Fruit fly (Drosophila melanogaster) ovary, adult (tissue): ENCODE results near the gene EloB.

Source experiments
- CG17801 ChIP-seq: fragments of 200-800 bp; optimal IDR thresholded peaks from 2 replicates; lab custom pipeline; 2019; ENCODE audit warnings: missing biosample characterization, mild to moderate bottlenecking, missing genetic modification characterization, moderate library complexity; ENCODE audit not compliant: partially characterized antibody

The EloB gene

DNA sequence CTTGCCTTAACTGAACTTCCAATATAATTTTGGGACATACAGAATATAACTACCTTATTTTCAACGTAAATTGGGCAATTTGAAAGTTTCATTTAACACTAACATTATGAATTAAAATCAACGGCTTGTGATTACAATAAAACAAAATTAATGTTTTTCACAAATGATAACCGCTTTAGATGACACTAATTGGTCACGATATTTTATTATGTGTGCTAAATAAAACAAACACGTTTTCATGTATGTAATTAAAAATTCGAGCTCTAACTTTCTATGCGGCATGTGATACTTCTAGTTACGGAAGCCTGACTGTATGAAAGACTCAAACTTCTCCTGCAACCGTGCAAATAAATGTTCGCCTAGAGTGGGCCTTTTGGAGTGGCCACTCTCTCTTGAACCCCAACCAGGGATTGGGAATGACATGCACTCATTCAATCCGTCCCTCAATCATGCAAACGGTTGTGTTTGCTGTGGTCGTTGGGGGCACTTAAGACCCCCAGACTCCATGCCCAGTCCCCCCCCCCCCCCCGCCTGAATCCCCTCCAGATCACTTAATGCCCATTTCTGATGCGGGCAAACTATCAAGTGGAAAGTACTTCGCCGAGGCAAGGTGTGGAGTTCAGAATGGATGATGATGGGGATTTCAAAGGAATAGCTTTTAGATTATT, 15.6 kb upstream of the EloB start:
- TF ChIP-seq CG17801 (GFP tag; lab: Kevin White, UChicago): no peak

DNA sequence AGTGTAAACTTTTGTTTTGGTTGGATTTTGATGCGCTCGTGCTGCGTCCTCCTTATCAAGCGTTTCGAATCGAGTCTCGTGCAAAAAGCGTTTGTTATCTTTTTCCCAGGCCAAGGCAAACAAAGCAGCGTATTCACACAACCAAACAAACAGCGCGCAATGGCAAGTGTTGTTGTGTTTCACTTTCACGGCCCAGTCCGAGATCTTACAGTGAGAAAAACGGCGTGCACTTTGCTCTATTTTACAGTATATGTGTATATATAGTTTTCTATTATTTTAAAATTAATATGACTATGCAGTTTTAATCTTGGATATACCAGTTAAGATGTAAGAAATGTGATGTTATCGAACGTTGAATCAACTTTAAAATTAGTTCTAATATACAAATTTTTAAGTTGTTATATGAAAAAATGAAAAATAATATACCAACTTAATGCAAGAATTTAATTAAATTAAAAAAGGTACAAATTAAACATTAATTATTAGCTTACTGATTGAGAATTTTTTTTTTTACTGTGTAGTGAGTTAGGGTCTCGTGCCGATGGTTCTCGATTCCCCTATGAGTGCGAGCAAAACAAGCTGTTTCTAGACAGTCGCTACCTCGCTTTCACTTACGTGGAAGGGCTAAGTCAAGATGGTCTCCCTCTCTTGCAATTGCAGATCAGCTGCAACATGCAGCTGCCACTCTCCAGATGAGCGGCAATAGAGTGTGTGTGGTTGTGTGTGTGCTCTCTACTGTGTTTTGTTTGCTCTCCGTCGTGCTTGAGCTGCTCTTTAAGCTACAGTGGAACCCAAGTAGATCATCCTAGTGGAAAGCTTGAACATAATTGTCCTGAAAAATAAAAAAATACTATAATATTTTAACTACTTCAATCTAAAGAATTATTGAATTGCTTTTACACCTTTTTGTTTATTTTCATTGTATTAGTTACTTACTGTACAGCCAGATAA, 14.8 kb upstream of the EloB start:
- TF ChIP-seq CG17801 (GFP tag; lab: Kevin White, UChicago): peak; percentile 89

DNA sequence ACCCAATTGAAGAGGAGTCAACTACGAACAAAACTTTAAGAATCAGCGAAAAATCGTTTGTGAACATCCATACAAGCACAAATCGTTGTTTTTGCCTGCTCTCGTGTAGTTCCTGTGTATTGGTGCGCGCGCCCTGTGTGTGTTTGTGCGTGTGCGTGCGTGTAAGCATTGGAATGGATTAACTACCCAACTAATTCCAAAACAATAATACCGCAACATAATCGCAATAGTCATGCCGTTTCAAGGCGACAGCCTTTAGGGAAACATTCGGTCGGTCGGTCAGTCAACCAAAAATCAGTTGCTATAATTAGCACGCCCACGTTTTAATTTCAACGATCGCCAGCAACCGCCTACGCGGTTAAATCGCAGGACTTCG, 13.8 kb upstream of the EloB start:
- no peak for TF ChIP-seq CG17801 (GFP tag; lab: Kevin White, UChicago)

DNA sequence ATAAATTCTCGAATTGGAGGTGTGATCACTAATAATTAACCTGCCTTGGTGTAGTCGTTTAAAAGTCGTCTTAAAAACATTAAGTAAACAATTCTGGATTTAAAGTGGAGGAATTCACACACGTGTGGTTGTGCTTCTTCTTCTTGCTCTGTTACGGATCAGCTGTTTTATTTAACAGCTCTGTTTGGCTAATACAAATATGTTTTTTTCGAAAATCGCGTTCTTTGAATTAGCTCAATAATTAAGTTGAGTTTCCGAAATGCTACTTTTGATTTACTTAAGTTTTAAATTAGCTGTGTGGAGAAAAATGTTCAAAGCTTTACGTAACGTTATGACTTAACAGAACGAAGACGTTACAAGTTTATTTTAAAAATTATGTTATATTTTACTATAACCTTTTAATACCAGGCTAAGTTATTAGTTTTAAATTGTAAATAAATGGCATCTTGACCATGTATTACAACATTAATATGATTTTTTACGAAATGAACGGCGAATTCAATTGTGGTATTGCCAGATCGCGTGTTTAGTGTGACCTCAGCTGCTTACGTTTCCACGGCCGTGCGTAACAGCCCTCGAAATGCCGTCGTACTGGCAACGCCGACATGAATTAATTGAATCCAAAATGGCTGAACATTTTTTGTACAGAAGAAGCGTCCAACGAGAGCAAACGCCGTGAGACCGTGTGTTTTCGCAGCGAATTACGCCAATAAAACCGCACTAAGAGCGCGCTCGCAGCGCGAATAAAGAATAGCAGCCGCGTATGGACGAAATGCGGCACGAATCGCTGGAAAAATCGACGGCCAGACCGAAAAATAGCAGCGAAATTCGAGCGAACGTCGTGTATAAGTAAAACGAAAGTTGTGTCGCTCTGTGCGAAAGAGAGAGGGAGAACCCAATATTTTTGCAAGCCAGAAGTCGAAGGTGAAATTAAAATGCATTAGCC, 13.1 kb upstream of the EloB start, which contains the start of the genes Pus1 and bon:
Gene Pus1, minus strand, starts transcription at position 155 of the 946 bp plus-strand sequence.
Gene bon, plus strand, starts transcription at position 623 of the 946 bp plus-strand sequence.
- peak; percentile 35 for TF ChIP-seq CG17801 (GFP tag; lab: Kevin White, UChicago)

DNA sequence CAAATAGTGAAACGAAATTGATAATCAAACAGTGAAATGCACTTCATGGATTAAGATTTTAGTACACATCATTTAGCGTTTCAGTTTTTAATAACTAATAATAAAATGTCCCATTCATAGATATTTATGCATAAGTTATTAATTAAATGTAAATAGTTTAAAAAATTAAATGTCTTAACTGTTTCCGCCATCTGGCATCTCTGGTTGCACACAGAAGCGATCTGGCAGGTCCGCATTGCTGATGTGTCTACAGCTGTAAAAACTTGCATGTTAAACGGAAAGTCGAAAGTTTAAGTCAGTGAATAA, 8.8 kb upstream of the EloB start, which contains the start of gene Srp72:
Gene Srp72, plus strand, starts transcription at position 232 of the 306 bp plus-strand sequence.
- peak; percentile 67 for TF ChIP-seq CG17801 (GFP tag; lab: Kevin White, UChicago)

DNA sequence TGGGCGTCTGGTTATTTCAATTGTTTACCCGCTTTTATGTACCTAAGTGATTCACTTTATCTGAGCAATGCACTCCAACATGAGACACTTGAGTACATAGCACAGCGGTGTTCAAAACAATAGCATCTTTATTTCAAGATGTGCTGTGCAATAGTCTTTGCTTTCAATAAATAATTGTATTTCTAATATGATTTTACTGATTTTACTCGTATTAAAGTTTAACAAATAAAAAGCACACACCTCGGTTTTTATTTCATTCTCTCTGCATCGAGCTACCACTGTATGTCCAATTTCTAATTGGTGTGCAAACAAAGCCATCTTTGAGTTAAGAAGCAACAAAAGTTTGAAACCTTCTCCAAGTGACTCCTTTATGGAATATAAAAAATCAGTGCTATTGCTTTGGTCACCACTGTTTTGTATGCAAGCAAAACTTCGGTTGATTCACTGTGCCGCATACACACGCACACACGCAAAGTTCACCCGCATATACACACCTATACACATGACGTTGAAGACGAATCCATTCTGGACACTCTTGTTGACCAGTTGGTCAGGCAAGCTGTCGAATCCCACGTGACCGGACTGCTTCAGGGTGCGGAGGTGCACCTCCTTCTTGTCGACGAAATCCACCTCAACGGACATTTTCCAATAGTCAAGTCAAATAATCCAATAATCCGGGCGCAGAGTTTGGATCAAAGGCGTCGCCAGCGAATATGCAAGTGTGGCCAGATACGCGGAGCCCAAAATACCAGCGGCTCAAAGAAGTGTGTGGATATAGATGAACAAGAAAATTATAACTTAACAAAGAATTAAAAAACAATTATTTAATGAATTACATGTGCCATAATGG, 8.2 kb upstream of the EloB start, which contains the start of gene Septin2:
Gene Septin2, minus strand, starts transcription at position 727 of the 850 bp plus-strand sequence.
- TF ChIP-seq CG17801 (GFP tag; lab: Kevin White, UChicago): peak; percentile 65

DNA sequence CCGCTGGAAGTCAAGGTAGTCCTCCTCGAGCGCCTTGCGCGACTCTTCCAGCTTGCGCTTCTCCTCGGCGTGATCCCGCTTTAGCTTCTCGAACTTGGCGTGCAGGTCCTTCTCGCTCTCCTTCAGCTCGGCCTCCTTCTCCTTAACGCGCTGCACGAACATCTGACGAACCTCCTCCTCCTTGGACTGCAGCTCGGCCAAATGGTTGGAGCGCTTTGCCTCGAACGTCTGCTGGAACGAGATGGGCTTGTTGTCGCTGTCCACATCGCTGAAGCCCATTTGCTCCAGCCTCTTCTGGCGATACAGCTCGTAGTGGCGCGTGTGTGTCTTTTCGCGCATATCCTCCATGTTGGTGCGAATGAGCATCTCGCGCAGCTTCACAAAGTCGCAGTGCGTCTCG, 6.8 kb upstream of the EloB start:
- TF ChIP-seq CG17801 (GFP tag; lab: Kevin White, UChicago): no peak

DNA sequence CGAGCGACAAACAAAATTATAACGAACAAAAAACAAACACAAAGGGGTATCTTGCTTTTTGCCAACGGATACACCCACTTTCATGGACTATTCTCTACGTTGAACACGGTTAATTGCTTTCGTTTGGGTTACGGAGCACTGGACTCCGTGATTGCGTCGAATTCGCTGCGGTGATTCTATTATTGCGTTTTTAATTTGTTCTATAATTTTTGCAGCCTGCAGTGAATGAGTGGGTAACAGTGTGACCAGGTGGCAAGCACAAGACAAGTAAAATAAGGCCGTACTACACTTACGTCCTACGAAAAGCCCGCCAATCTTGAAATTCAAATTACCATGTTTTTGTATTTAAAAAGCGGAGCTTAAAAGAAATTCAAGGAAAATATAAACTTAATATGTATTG, 5.9 kb upstream of the EloB start, which contains the start of gene CG16953:
Gene CG16953, minus strand, starts transcription at position 268 of the 400 bp plus-strand sequence.
- TF ChIP-seq CG17801 (GFP tag; lab: Kevin White, UChicago): peak; percentile 40

DNA sequence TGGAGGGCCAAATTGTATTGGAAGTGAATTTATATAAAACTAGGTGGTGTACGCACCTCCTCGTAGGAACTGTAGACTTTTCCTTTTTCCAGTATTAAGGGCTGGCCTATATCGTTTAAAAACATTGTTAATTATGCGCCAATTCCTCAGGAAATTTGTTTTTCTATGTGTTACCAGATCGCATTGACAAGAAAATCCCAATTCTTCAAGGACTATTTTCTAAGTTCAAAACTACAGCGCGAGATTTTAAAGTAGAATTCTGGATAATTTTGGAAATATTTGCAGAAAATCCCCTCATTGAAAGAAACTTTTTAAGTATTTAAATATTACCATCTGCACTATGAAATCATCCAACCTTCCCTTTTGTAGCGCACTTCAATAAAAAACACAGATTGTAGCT, 1.7 kb upstream of the EloB start, which contains the start of gene CG34008:
Gene CG34008, minus strand, starts transcription at position 147 of the 400 bp plus-strand sequence.
- no peak for TF ChIP-seq CG17801 (GFP tag; lab: Kevin White, UChicago)

DNA sequence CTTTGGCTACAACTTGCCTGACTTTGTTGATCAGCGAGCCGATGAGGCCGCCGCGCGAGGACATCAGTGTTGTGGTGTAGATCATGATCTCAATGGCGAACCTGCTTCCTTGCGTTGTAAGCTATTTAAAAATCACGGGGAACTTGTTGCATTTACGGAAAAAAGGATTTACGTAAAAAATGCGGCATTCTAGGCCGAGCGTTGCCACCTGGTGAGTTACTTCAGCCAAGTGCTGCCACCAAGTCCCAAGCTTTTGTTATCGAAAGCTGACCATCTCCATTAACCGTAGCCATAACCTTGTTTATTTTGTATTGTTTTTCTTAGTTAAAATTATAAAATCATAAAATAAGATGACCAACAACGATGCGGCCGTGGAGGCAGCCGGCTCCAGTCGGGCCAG, 2.9 kb downstream of the EloB start, which contains the start of the genes TFAM and CG5412:
Gene TFAM, minus strand, starts transcription at position 222 of the 400 bp plus-strand sequence.
Gene CG5412, plus strand, starts transcription at position 265 of the 400 bp plus-strand sequence.
- no peak for TF ChIP-seq CG17801 (GFP tag; lab: Kevin White, UChicago)

DNA sequence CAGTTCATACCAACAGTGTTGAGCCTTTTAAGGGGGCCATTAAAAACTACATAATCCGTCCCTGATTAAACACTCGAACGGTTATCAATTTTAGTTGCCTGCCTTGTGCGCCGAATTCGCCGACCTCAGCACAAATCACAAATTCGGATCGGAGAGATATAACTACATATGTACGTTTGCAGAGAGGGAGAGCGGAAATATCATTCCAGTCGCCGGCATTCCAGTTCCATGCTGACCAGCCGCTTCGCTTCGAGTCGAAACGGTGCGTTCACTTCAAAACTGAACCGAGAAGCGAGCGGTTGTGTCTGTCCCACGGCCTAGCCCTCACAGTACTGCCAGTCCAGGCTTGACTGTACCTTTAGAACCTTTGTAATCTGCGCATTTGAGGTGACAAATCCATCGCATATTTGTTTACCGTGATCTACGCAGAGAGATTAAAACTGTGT, 5.1 kb downstream of the EloB start:
- TF ChIP-seq CG17801 (GFP tag; lab: Kevin White, UChicago): peak; percentile 70

DNA sequence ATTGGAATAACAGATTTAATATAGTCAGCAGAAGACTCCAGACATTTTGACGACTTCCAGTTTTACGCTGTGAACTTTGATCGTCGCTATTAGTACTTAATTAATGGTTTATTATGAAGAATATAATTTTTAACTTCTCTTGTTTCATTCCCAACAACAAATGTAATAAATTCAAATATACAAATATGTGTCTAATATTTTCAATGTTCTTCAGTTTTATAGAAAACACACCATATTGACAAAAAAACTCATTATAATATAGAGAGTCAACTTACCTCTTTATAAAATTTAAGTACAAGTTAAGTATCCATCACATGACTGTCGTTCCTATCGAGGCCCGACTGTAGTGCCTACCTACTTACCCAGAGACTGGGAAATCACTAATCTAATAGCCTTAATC, 6.3 kb downstream of the EloB start:
- no peak for TF ChIP-seq CG17801 (GFP tag; lab: Kevin White, UChicago)
